Worm (Caenorhabditis elegans): ENCODE measurements around the gene col-142.
A peak's percentile ranks its signal among the peaks of the same experiment; 100 is the strongest.

DNA sequence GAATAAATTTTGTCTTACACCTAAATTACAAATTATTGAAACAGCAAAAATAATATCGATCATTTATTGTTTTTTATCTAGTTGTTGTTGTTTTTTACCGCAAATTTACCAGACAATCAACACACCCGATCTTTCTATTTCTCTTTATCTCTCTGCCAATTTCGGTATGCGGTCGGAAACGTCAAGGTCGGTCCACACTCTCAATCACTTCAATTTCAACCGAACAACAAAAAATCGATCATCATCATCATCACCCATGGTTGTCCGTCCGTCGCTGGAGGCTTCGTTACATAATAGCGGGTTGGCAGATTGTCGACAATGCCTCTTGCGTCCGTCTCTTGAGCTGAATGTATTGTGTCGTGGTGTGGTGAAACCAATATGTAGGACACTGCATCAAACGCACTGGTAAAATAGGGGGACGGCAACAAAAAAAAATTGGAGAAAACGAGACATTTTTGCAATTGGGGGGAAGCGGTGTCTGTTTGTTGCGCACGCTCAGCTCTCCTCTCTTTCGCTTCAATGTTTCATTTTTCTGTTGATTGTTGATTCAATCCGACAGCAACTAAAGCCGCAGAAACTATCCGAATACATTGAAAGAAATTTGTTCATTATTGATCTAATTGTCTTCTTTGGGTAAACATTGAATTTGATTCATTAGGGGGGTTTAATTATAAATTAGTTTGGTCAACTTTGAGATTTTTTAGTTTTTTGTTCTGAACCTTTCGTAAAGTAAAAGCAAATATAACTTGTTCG, 46.0 kb downstream of the col-142 start:
- no peak for TF ChIP-seq zip-2 (tag; optimal IDR thresholded peaks at IDR 0.05)
- TF ChIP-seq lin-13 (GFP tag; optimal IDR thresholded peaks at IDR 0.05) = no peak
- TF ChIP-seq arid-1 (GFP tag; conservative IDR thresholded peaks at IDR 0.05) = no peak
- TF ChIP-seq unc-62 (GFP tag; optimal IDR thresholded peaks at IDR 0.05 in 1 of 2) = peak in 1 of 2 experiments; percentile 95
- no peak for TF ChIP-seq unc-62 (tag; optimal IDR thresholded peaks at IDR 0.05)
- no peak for TF ChIP-seq hlh-11 (tag; optimal IDR thresholded peaks at IDR 0.05)
- TF ChIP-seq nhr-237 (tag; optimal IDR thresholded peaks at IDR 0.05) = no peak
- no peak for TF ChIP-seq pha-4 (GFP tag; IDR thresholded peaks at IDR 0.05)
- peak; percentile 58 for TF ChIP-seq pha-4 (tag; optimal IDR thresholded peaks at IDR 0.05)
- TF ChIP-seq spr-3 (GFP tag; optimal IDR thresholded peaks at IDR 0.05) = no peak
- no peak for TF ChIP-seq daf-8 (GFP tag; IDR thresholded peaks at IDR 0.05)
- no peak for TF ChIP-seq egl-27 (tag; optimal IDR thresholded peaks at IDR 0.05)
- TF ChIP-seq lin-15B (tag; optimal IDR thresholded peaks at IDR 0.05) = no peak
- TF ChIP-seq nhr-77 (tag; optimal IDR thresholded peaks at IDR 0.05) = no peak
- TF ChIP-seq unc-39 (tag; optimal IDR thresholded peaks at IDR 0.05) = no peak

Measured in whole organism, L4 larva.